Worm (Caenorhabditis elegans) whole organism, young adult: ENCODE data around the gene sru-35.

Experiments
- ceh-27 ChIP-seq: fragments of 200-800 bp; sonication (Bioruptor generic); optimal IDR thresholded peaks from 2 replicates; lab custom pipeline; 2018; ENCODE audit warnings: mild to moderate bottlenecking, missing genetic modification characterization, moderate library complexity, missing compliant biosample characterization
- dpl-1 ChIP-seq: fragments of 150-350 bp; optimal IDR thresholded peaks from 2 replicates; lab custom pipeline; 2014; ENCODE audit warnings: missing biosample characterization, missing genetic modification reagents, missing genetic modification characterization
- egl-18 ChIP-seq: fragments of 200-800 bp; sonication (Bioruptor generic); IDR thresholded peaks from 2 replicates; pipeline ENCODE4 v1.3.6; 2022; ENCODE audit warnings: missing genetic modification reagents, missing genetic modification characterization, missing compliant biosample characterization
- ets-4 ChIP-seq: fragments of 200-800 bp; sonication (Bioruptor generic); optimal IDR thresholded peaks from 2 replicates; lab custom pipeline; 2018; ENCODE audit warnings: mild to moderate bottlenecking, missing genetic modification characterization, missing compliant biosample characterization
- pha-4 ChIP-seq: fragments of 150-350 bp; sonication (generic microtip); optimal IDR thresholded peaks from 2 replicates; lab custom pipeline; 2014; ENCODE audit warnings: missing biosample characterization, missing genetic modification reagents, missing genetic modification characterization
- sptf-2 ChIP-seq: fragments of 200-800 bp; sonication (Bioruptor generic); optimal IDR thresholded peaks from 2 replicates; lab custom pipeline; 2018; ENCODE audit warnings: mild to moderate bottlenecking, missing genetic modification characterization, missing compliant biosample characterization
- ztf-18 ChIP-seq: sonication (generic microtip); optimal IDR thresholded peaks from 2 replicates; lab custom pipeline; 2016; ENCODE audit warnings: missing genotype, mild to moderate bottlenecking, missing genetic modification characterization, missing compliant biosample characterization

- TF ChIP-seq ztf-18 (no peak), egl-18 (no peak), dpl-1 (GFP tag; lab: Kevin White, UChicago) (no peak), ets-4 (GFP tag; lab: Kevin White, UChicago) (no peak), ceh-27 (no peak), sptf-2 (GFP tag; lab: Kevin White, UChicago) (no peak), pha-4 (tag; lab: Kevin White, UChicago) (no peak)
Observed at ce11 chrIV:8764567-8764966, 25.5 kb downstream of the sru-35 start, which contains the start of gene cdc-50.B.
